Fruit fly (Drosophila melanogaster) whole organism, embryonic: ENCODE measurements around the gene rush.

Source experiments
- ATbp ChIP-seq: fragments of 200-800 bp; sonication (Bioruptor generic); optimal IDR thresholded peaks from 2 replicates; lab custom pipeline; 2017; ENCODE audit warnings: missing biosample characterization, mild to moderate bottlenecking, missing genetic modification characterization, missing genetic modification reagents
- Asciz ChIP-seq: fragments of 200-800 bp; sonication (Bioruptor generic); optimal IDR thresholded peaks from 2 replicates; lab custom pipeline; 2017; ENCODE audit warnings: missing biosample characterization, mild to moderate bottlenecking, missing genetic modification characterization, missing genetic modification reagents
- C15 ChIP-seq: fragments of 200-800 bp; sonication (Bioruptor generic); IDR thresholded peaks from 3 replicates; pipeline ENCODE4 v1.3.6; 2022; ENCODE audit warnings: missing biosample characterization, missing genetic modification characterization
- CG10147 ChIP-seq: fragments of 200-800 bp; sonication (Bioruptor generic); optimal IDR thresholded peaks from 2 replicates; lab custom pipeline; 2019; ENCODE audit warnings: missing biosample characterization, mild to moderate bottlenecking, missing genetic modification characterization, moderate library complexity
- CG12071 ChIP-seq: fragments of 200-800 bp; sonication (Bioruptor generic); optimal IDR thresholded peaks from 3 replicates; lab custom pipeline; 2018; ENCODE audit warnings: missing biosample characterization, mild to moderate bottlenecking, missing genetic modification characterization
- CG15011 ChIP-seq: fragments of 200-800 bp; sonication (Bioruptor generic); optimal IDR thresholded peaks from 3 replicates; lab custom pipeline; 2018; ENCODE audit warnings: missing biosample characterization, mild to moderate bottlenecking, missing genetic modification characterization
- CG15601 ChIP-seq: fragments of 200-800 bp; sonication (Bioruptor generic); optimal IDR thresholded peaks from 3 replicates; lab custom pipeline; 2019; ENCODE audit warnings: missing biosample characterization, mild to moderate bottlenecking, missing genetic modification characterization, moderate library complexity
- CG17829 ChIP-seq: fragments of 200-800 bp; optimal IDR thresholded peaks from 2 replicates; lab custom pipeline; 2019; ENCODE audit warnings: missing biosample characterization, mild to moderate bottlenecking, missing genetic modification characterization, moderate library complexity
- CG3065 ChIP-seq: fragments of 200-800 bp; sonication (Bioruptor generic); optimal IDR thresholded peaks from 2 replicates; lab custom pipeline; 2016; ENCODE audit warnings: missing biosample characterization, missing genetic modification characterization
- CG32532 ChIP-seq: fragments of 200-800 bp; sonication (Bioruptor generic); IDR thresholded peaks from 2 replicates; pipeline ENCODE4 v1.3.6; 2022; ENCODE audit warnings: missing biosample characterization, missing genetic modification characterization
- CG33213 ChIP-seq: fragments of 200-800 bp; sonication (Bioruptor generic); optimal IDR thresholded peaks from 3 replicates; lab custom pipeline; 2016; ENCODE audit warnings: missing biosample characterization, missing genetic modification characterization
- CG4617 ChIP-seq: fragments of 200-800 bp; sonication (Bioruptor generic); optimal IDR thresholded peaks from 3 replicates; lab custom pipeline; 2016; ENCODE audit warnings: missing biosample characterization, missing genetic modification characterization, borderline replicate concordance
- CG8281 ChIP-seq: fragments of 200-800 bp; sonication (Bioruptor generic); optimal IDR thresholded peaks from 2 replicates; lab custom pipeline; 2018; ENCODE audit warnings: missing biosample characterization, mild to moderate bottlenecking, missing genetic modification characterization, moderate library complexity
- CHES-1-like ChIP-seq: fragments of 200-800 bp; sonication (Bioruptor generic); optimal IDR thresholded peaks from 2 replicates; lab custom pipeline; 2016; ENCODE audit warnings: missing biosample characterization, missing genetic modification characterization
- Dfd ChIP-seq, 2 experiments: fragments of >200 bp; optimal IDR thresholded peaks; 2 replicates each; lab custom pipeline; 2017; ENCODE audit warnings: missing biosample characterization in 2 of 2, missing genetic modification characterization in 2 of 2
- Ets65A ChIP-seq: fragments of 200-800 bp; sonication (Bioruptor generic); peaks from one replicate; lab custom pipeline; 2016; ENCODE audit warnings: missing biosample characterization, missing genetic modification characterization
- Fer2 ChIP-seq: fragments of 200-800 bp; sonication (Bioruptor generic); optimal IDR thresholded peaks from 2 replicates; lab custom pipeline; 2018; ENCODE audit warnings: missing biosample characterization, mild to moderate bottlenecking, missing genetic modification characterization, moderate library complexity
- Fer3 ChIP-seq: fragments of 200-800 bp; sonication (Bioruptor generic); optimal IDR thresholded peaks from 2 replicates; lab custom pipeline; 2018; ENCODE audit warnings: missing biosample characterization, mild to moderate bottlenecking, missing genetic modification characterization, moderate library complexity
- Hey ChIP-seq: fragments of 200-800 bp; sonication (Bioruptor generic); optimal IDR thresholded peaks from 3 replicates; lab custom pipeline; 2018; ENCODE audit warnings: missing biosample characterization, mild to moderate bottlenecking, missing genetic modification characterization
- NFAT ChIP-seq: fragments of 200-800 bp; sonication (Bioruptor generic); IDR thresholded peaks from 2 replicates; pipeline ENCODE4 v1.3.6; 2022; ENCODE audit warnings: missing biosample characterization, missing genetic modification characterization
- NfI ChIP-seq: fragments of 200-800 bp; sonication (Bioruptor generic); optimal IDR thresholded peaks from 3 replicates; lab custom pipeline; 2018; ENCODE audit warnings: missing biosample characterization, mild to moderate bottlenecking, missing genetic modification characterization, moderate library complexity
- Pdp1 ChIP-seq, 2 experiments: fragments of 200-800 bp; sonication (Bioruptor generic); optimal IDR thresholded peaks; 3 replicates each; lab custom pipeline; 2016; ENCODE audit warnings: missing biosample characterization in 2 of 2, missing genetic modification characterization in 2 of 2, mild to moderate bottlenecking in 1 of 2, moderate library complexity in 1 of 2
- Rfx ChIP-seq: fragments of 200-800 bp; sonication (Bioruptor generic); IDR thresholded peaks from 2 replicates; pipeline ENCODE4 v1.3.6; 2022; ENCODE audit warnings: missing biosample characterization, missing genetic modification characterization
- Sox102F ChIP-seq: fragments of 200-800 bp; sonication (Bioruptor generic); optimal IDR thresholded peaks from 2 replicates; lab custom pipeline; 2018; ENCODE audit warnings: missing biosample characterization, mild to moderate bottlenecking, missing genetic modification characterization, moderate library complexity
- Sry-β ChIP-seq: fragments of 200-800 bp; sonication (Bioruptor generic); optimal IDR thresholded peaks from 2 replicates; lab custom pipeline; 2018; ENCODE audit warnings: missing biosample characterization, mild to moderate bottlenecking, missing genetic modification characterization, moderate library complexity
- Ssrp ChIP-seq: fragments of 200-800 bp; sonication (Bioruptor generic); optimal IDR thresholded peaks from 2 replicates; lab custom pipeline; 2018; ENCODE audit warnings: missing biosample characterization, mild to moderate bottlenecking, missing genetic modification characterization, moderate library complexity
- amos ChIP-seq: fragments of 200-800 bp; sonication (Bioruptor generic); IDR thresholded peaks from 2 replicates; pipeline ENCODE4 v1.3.6; 2022; ENCODE audit warnings: missing biosample characterization, missing genetic modification characterization; ENCODE audit not compliant: partially characterized antibody
- ci ChIP-seq: fragments of 200-800 bp; sonication (Bioruptor generic); IDR thresholded peaks from 3 replicates; pipeline ENCODE4 v1.3.6; 2022; ENCODE audit warnings: missing biosample characterization, missing genetic modification characterization
- dmrt99B ChIP-seq: fragments of 200-800 bp; sonication (Bioruptor generic); optimal IDR thresholded peaks from 2 replicates; lab custom pipeline; 2018; ENCODE audit warnings: missing biosample characterization, mild to moderate bottlenecking, missing genetic modification characterization, moderate library complexity
- en ChIP-seq: fragments of 200-800 bp; sonication (Bioruptor generic); optimal IDR thresholded peaks from 2 replicates; lab custom pipeline; 2016; ENCODE audit warnings: missing biosample characterization, missing genetic modification characterization
- fd3F ChIP-seq: fragments of 200-800 bp; sonication (Bioruptor generic); optimal IDR thresholded peaks from 2 replicates; lab custom pipeline; 2018; ENCODE audit warnings: missing biosample characterization, mild to moderate bottlenecking, missing genetic modification characterization, moderate library complexity
- fru ChIP-seq: fragments of >200 bp; optimal IDR thresholded peaks from 2 replicates; lab custom pipeline; 2017
- gce ChIP-seq: fragments of 200-800 bp; sonication (Bioruptor generic); IDR thresholded peaks from 3 replicates; pipeline ENCODE4 v1.3.6; 2022; ENCODE audit warnings: missing biosample characterization, missing genetic modification characterization
- gfzf ChIP-seq: fragments of 200-800 bp; sonication (Bioruptor generic); optimal IDR thresholded peaks from 2 replicates; lab custom pipeline; 2016; ENCODE audit warnings: missing biosample characterization, mild to moderate bottlenecking, missing genetic modification characterization, moderate library complexity
- hkb ChIP-seq, 2 experiments: fragments of 200-800 bp in 1 of 2; fragments of >200 bp in 1 of 2; sonication (Bioruptor generic) in 1 of 2; IDR thresholded peaks in 1 of 2; optimal IDR thresholded peaks in 1 of 2; 2 replicates each; pipeline versions ENCODE4 v1.3.6 to Lab custom; 2017 to 2022; ENCODE audit warnings: missing biosample characterization in 1 of 2, missing genetic modification characterization in 1 of 2
- p53 ChIP-seq: fragments of 200-800 bp; sonication (Bioruptor generic); optimal IDR thresholded peaks from 2 replicates; lab custom pipeline; 2016; ENCODE audit warnings: missing biosample characterization, missing genetic modification characterization
- phol ChIP-seq: fragments of 200-800 bp; sonication (Bioruptor generic); optimal IDR thresholded peaks from 3 replicates; lab custom pipeline; 2018; ENCODE audit warnings: missing biosample characterization, mild to moderate bottlenecking, missing genetic modification characterization, moderate library complexity
- pita ChIP-seq: fragments of 200-800 bp; sonication (Bioruptor generic); optimal IDR thresholded peaks from 2 replicates; lab custom pipeline; 2017; ENCODE audit warnings: missing biosample characterization, mild to moderate bottlenecking, missing genetic modification characterization
- ro ChIP-seq: fragments of 200-800 bp; sonication (Bioruptor generic); IDR thresholded peaks from 2 replicates; pipeline ENCODE4 v1.3.6; 2022; ENCODE audit warnings: missing biosample characterization, missing genetic modification characterization
- scrt ChIP-seq: fragments of 200-800 bp; sonication (Bioruptor generic); optimal IDR thresholded peaks from 2 replicates; lab custom pipeline; 2018; ENCODE audit warnings: missing biosample characterization, mild to moderate bottlenecking, missing genetic modification characterization, moderate library complexity
- sd ChIP-seq: fragments of 200-800 bp; sonication (Bioruptor generic); optimal IDR thresholded peaks from 3 replicates; lab custom pipeline; 2018; ENCODE audit warnings: missing biosample characterization, mild to moderate bottlenecking, missing genetic modification characterization, moderate library complexity
- slbo ChIP-seq: fragments of 200-800 bp; sonication (Bioruptor generic); IDR thresholded peaks from 2 replicates; pipeline ENCODE4 v1.3.6; 2022; ENCODE audit warnings: missing biosample characterization, missing genetic modification characterization
- slou ChIP-seq: fragments of 200-800 bp; sonication (Bioruptor generic); optimal IDR thresholded peaks from 3 replicates; lab custom pipeline; 2016; ENCODE audit warnings: missing biosample characterization, missing genetic modification characterization
- slp2 ChIP-seq: fragments of 200-800 bp; sonication (Bioruptor generic); optimal IDR thresholded peaks from 2 replicates; lab custom pipeline; 2016; ENCODE audit warnings: missing biosample characterization, missing genetic modification characterization
- stc ChIP-seq: fragments of 200-800 bp; sonication (Bioruptor generic); IDR thresholded peaks from 2 replicates; pipeline ENCODE4 v1.3.6; 2022; ENCODE audit warnings: missing biosample characterization, missing genetic modification characterization
- trem ChIP-seq: fragments of 200-800 bp; optimal IDR thresholded peaks from 3 replicates; lab custom pipeline; 2019; ENCODE audit warnings: missing biosample characterization, mild to moderate bottlenecking, missing genetic modification characterization, moderate library complexity
- tup ChIP-seq: fragments of 200-800 bp; sonication (Bioruptor generic); optimal IDR thresholded peaks from 2 replicates; lab custom pipeline; 2016; ENCODE audit warnings: missing biosample characterization, mild to moderate bottlenecking, missing genetic modification characterization, moderate library complexity
- wor ChIP-seq: fragments of 200-800 bp; sonication (Bioruptor generic); IDR thresholded peaks from 2 replicates; pipeline ENCODE4 v1.3.6; 2022; ENCODE audit warnings: missing biosample characterization, missing genetic modification characterization
- zen ChIP-seq: fragments of 200-800 bp; sonication (Bioruptor generic); optimal IDR thresholded peaks from 3 replicates; lab custom pipeline; 2018; ENCODE audit warnings: missing biosample characterization, mild to moderate bottlenecking, missing genetic modification characterization, moderate library complexity
- zfh1 ChIP-seq: fragments of 200-800 bp; sonication (Bioruptor generic); IDR thresholded peaks from 3 replicates; pipeline ENCODE4 v1.3.6; 2022; ENCODE audit warnings: missing biosample characterization, missing genetic modification characterization

Gene rush

DNA sequence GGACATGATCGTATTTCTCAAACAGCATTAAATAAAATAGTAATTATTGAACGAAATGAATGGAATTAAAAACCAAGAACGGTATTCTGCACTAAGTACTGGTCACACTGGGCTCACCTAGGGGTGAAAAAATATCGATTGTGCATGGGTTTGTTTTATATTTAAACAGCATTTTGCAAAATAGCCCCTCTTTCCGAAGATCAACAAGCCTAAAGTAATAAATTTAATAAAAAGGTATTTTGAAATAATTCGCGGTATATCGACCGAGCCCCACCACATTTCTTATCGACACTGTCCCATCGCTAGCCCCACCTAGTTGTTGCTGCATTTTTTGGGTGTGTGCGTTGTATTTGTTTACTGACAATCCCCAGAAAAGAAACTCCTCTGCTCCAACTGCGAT is 7.8 kb upstream of the rush start, which contains the start of gene pck (continued):
- TF ChIP-seq wor (GFP tag; lab: Robert Waterston, UW): no peak
- TF ChIP-seq ATbp: peak; percentile 37
- peak; percentile 53 for TF ChIP-seq phol (tag; lab: Kevin White, UChicago)
- no peak for TF ChIP-seq fd3F (GFP tag; lab: Kevin White, UChicago)
- peak; percentile 81 for TF ChIP-seq CG4617
- no peak for TF ChIP-seq CG8281
- TF ChIP-seq Sry-β (GFP tag; lab: Kevin White, UChicago): no peak
- peak; percentile 45 for TF ChIP-seq zen
- no peak for TF ChIP-seq slou (GFP tag; lab: Kevin White, UChicago)
- peak; percentile 16 for TF ChIP-seq CG10147 (GFP tag; lab: Kevin White, UChicago)
- peak; percentile 73 for TF ChIP-seq Rfx (GFP tag; lab: Robert Waterston, UW)
- TF ChIP-seq CG17829 (tag; lab: Kevin White, UChicago): peak; percentile 67
- TF ChIP-seq CG3065 (GFP tag; lab: Kevin White, UChicago): no peak
- peak; percentile 56 for TF ChIP-seq sd (tag; lab: Kevin White, UChicago)
- peak; percentile 36 for TF ChIP-seq slp2
- TF ChIP-seq CG15011 (GFP tag; lab: Kevin White, UChicago): no peak
- peak; percentile 77; the same call in 2 of the 3 replicates for TF ChIP-seq zfh1 (GFP tag; lab: Robert Waterston, UW)
- peak; percentile 22 for TF ChIP-seq CHES-1-like (GFP tag; lab: Kevin White, UChicago)
- no peak for TF ChIP-seq gce (GFP tag; lab: Robert Waterston, UW)
- TF ChIP-seq ci (GFP tag; lab: Robert Waterston, UW): peak; percentile 86
- no peak for TF ChIP-seq p53
- TF ChIP-seq slbo (GFP tag; lab: Robert Waterston, UW): peak; percentile 70
- peak; percentile 35 for TF ChIP-seq NfI
- peak; percentile 63 for TF ChIP-seq gfzf (GFP tag; lab: Kevin White, UChicago)
- peak; percentile 59 for TF ChIP-seq NFAT (GFP tag; lab: Robert Waterston, UW)
- TF ChIP-seq CG15601 (tag; lab: Kevin White, UChicago): peak; percentile 51
- no peak for TF ChIP-seq ro
- TF ChIP-seq scrt (GFP tag; lab: Kevin White, UChicago): no peak
- no peak for TF ChIP-seq CG12071 (GFP tag; lab: Kevin White, UChicago)
- peak; percentile 7 for TF ChIP-seq en (GFP tag; lab: Kevin White, UChicago)
- no peak for TF ChIP-seq Dfd (GFP tag; optimal IDR thresholded peaks at IDR 0.05; lab: Kevin White, UChicago)
- no peak for TF ChIP-seq C15 (GFP tag; lab: Robert Waterston, UW)
- TF ChIP-seq trem (tag; lab: Kevin White, UChicago): peak; percentile 77
- peak; percentile 40 for TF ChIP-seq Fer3 (tag; lab: Kevin White, UChicago)
- TF ChIP-seq dmrt99B (tag; lab: Kevin White, UChicago): no peak
- no peak for TF ChIP-seq Fer2 (tag; lab: Kevin White, UChicago)
- peak; percentile 19 for TF ChIP-seq hkb (optimal IDR thresholded peaks at IDR 0.05; lab: Kevin White, UChicago)
- peak; percentile 79 for TF ChIP-seq hkb (GFP tag; IDR thresholded peaks at IDR 0.05; lab: Robert Waterston, UW)
- TF ChIP-seq Asciz: no peak
- TF ChIP-seq Ssrp: peak; percentile 25
- peak; percentile 67 for TF ChIP-seq Sox102F
- no peak for TF ChIP-seq tup
- no peak for TF ChIP-seq pita (GFP tag; lab: Kevin White, UChicago)
- peak; percentile 52 for TF ChIP-seq CG33213 (GFP tag; lab: Kevin White, UChicago)
- TF ChIP-seq Pdp1 (GFP tag; optimal IDR thresholded peaks at IDR 0.05; lab: Kevin White, UChicago): peak; percentile 32 to 76
- TF ChIP-seq Hey (tag; lab: Kevin White, UChicago): no peak
- no peak for TF ChIP-seq fru (lab: Kevin White, UChicago)
- no peak for TF ChIP-seq Ets65A (GFP tag; lab: Kevin White, UChicago)
- TF ChIP-seq amos (GFP tag; lab: Robert Waterston, UW): peak; percentile 39; the same call in 1 of the 2 replicates
- TF ChIP-seq stc (GFP tag; lab: Robert Waterston, UW): peak; percentile 70; the same call in 1 of the 2 replicates
- peak; percentile 67 for TF ChIP-seq CG32532
